In the genomic region with DNA sequence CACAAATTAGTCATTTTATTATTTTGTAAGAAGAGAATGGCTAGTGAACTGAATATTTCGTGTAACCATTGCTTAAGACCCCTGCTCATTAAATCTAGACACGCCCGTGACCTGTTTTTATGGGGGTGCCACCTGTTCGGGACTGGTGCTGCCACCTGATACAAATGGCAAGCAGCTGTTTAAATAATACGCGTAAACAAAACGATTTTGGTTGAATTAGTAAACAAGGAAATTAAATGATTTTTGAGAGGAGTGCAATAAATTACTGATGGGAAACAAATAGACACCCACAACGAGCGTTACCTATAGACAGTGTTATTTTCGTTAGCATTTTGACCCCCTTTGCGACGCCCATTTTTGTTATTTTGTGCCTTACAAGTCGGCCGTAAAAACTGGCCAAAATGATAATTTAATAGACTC, we compare ENCODE assay signal across 1 fruit fly cellular context.
TF ChIP-seq lines count a peak whose summit lies in the region.

No protein-coding gene starts in this region.

TF ChIP-seq in whole organism, embryonic, 481 proteins besides CTCF, POLR2A, EP300 and RAD21 (continued from another document and continues in another):
- TF ChIP-seq CG6791 (GFP tag; IDR thresholded peaks at IDR 0.05; lab: Robert Waterston, UW; ENCODE audit: partially characterized antibody) (no peak), pita (GFP tag; optimal IDR thresholded peaks at IDR 0.05; lab: Kevin White, UChicago) (no peak), CG7786 (GFP tag; optimal IDR thresholded peaks at IDR 0.05; lab: Kevin White, UChicago) (peak; percentile 84), tgo (GFP tag; IDR thresholded peaks at IDR 0.05; lab: Robert Waterston, UW) (no peak), Rfx (GFP tag; IDR thresholded peaks at IDR 0.05; lab: Robert Waterston, UW) (no peak), Gsc (GFP tag; IDR thresholded peaks at IDR 0.05; lab: Robert Waterston, UW) (no peak), odd (GFP tag; optimal IDR thresholded peaks at IDR 0.05; lab: Kevin White, UChicago) (peak; percentile 81), CG17359 (tag; optimal IDR thresholded peaks at IDR 0.05; lab: Kevin White, UChicago) (peak; percentile 85), CG16863 (GFP tag; optimal IDR thresholded peaks at IDR 0.05; lab: Kevin White, UChicago) (peak; percentile 83), repo (GFP tag; optimal IDR thresholded peaks at IDR 0.05; lab: Kevin White, UChicago) (peak; percentile 81), trem (tag; optimal IDR thresholded peaks at IDR 0.05; lab: Kevin White, UChicago) (peak; percentile 70), ash1 (GFP tag; optimal IDR thresholded peaks at IDR 0.05; lab: Kevin White, UChicago) (peak; percentile 57), CG10147 (GFP tag; optimal IDR thresholded peaks at IDR 0.05; lab: Kevin White, UChicago) (peak; percentile 77), CG9215 (GFP tag; IDR thresholded peaks at IDR 0.05; lab: Robert Waterston, UW) (no peak), onecut (GFP tag; IDR thresholded peaks at IDR 0.05; lab: Robert Waterston, UW) (peak; percentile 73), ato (GFP tag; IDR thresholded peaks at IDR 0.05; lab: Robert Waterston, UW; ENCODE audit: partially characterized antibody) (no peak), CG7372 (GFP tag; IDR thresholded peaks at IDR 0.05; lab: Robert Waterston, UW) (no peak), wdn (GFP tag; IDR thresholded peaks at IDR 0.05; lab: Robert Waterston, UW) (no peak), CG15601 (tag; optimal IDR thresholded peaks at IDR 0.05; lab: Kevin White, UChicago) (peak; percentile 72), kay (GFP tag; optimal IDR thresholded peaks at IDR 0.05; lab: Kevin White, UChicago) (peak; percentile 76), Oaz (GFP tag; IDR thresholded peaks at IDR 0.05; lab: Robert Waterston, UW) (no peak), Poxn (GFP tag; IDR thresholded peaks at IDR 0.05; lab: Robert Waterston, UW) (no peak), Lpt (GFP tag; optimal IDR thresholded peaks at IDR 0.05; lab: Kevin White, UChicago) (no peak), Sry-β (GFP tag; optimal IDR thresholded peaks at IDR 0.05; lab: Kevin White, UChicago) (no peak), sens-2 (GFP tag; IDR thresholded peaks at IDR 0.05; lab: Robert Waterston, UW) (no peak), Atf3 (GFP tag; optimal IDR thresholded peaks at IDR 0.05; lab: Kevin White, UChicago) (peak; percentile 86), CG11695 (GFP tag; IDR thresholded peaks at IDR 0.05; lab: Robert Waterston, UW) (no peak), Abd-B (GFP tag; optimal IDR thresholded peaks at IDR 0.05; lab: Kevin White, UChicago) (peak; percentile 84), CG18476 (GFP tag; optimal IDR thresholded peaks at IDR 0.05; lab: Kevin White, UChicago) (peak; percentile 86), rib (GFP tag; IDR thresholded peaks at IDR 0.05; lab: Robert Waterston, UW) (no peak), CG10321 (GFP tag; IDR thresholded peaks at IDR 0.05; lab: Robert Waterston, UW) (no peak), CG5245 (GFP tag; optimal IDR thresholded peaks at IDR 0.05; lab: Kevin White, UChicago) (peak; percentile 81), CG15696 (tag; optimal IDR thresholded peaks at IDR 0.05; lab: Kevin White, UChicago) (peak; percentile 70), NfI (GFP tag; optimal IDR thresholded peaks at IDR 0.05; lab: Kevin White, UChicago) (peak; percentile 90), ATbp (GFP tag; optimal IDR thresholded peaks at IDR 0.05; lab: Kevin White, UChicago) (peak; percentile 82), CG1233 (GFP tag; optimal IDR thresholded peaks at IDR 0.05; lab: Kevin White, UChicago) (peak; percentile 84), YL-1 (GFP tag; optimal IDR thresholded peaks at IDR 0.05; lab: Kevin White, UChicago) (peak; percentile 68), peb (GFP tag; IDR thresholded peaks at IDR 0.05; lab: Robert Waterston, UW) (no peak), CG2199 (GFP tag; IDR thresholded peaks at IDR 0.05; lab: Robert Waterston, UW) (no peak), abd-A (tag; optimal IDR thresholded peaks at IDR 0.05; lab: Kevin White, UChicago) (peak; percentile 94), Blimp-1 (GFP tag; optimal IDR thresholded peaks at IDR 0.05; lab: Kevin White, UChicago) (peak; percentile 77), row (GFP tag; IDR thresholded peaks at IDR 0.05; lab: Robert Waterston, UW) (no peak), phol (tag; optimal IDR thresholded peaks at IDR 0.05; lab: Kevin White, UChicago) (peak; percentile 82), dati (GFP tag; IDR thresholded peaks at IDR 0.05; lab: Robert Waterston, UW) (no peak), CG16779 (GFP tag; IDR thresholded peaks at IDR 0.05; lab: Robert Waterston, UW) (no peak), CG3847 (GFP tag; IDR thresholded peaks at IDR 0.05; lab: Robert Waterston, UW) (no peak), CG8388 (GFP tag; optimal IDR thresholded peaks at IDR 0.05; lab: Kevin White, UChicago) (peak; percentile 78), sens (GFP tag; lab: Kevin White, UChicago) (peak; percentile 79), ac (GFP tag; optimal IDR thresholded peaks at IDR 0.05; lab: Kevin White, UChicago) (peak; percentile 70), CG17361 (GFP tag; IDR thresholded peaks at IDR 0.05; lab: Robert Waterston, UW) (no peak), Fer1 (GFP tag; optimal IDR thresholded peaks at IDR 0.05; lab: Kevin White, UChicago) (peak; percentile 90), Myb (GFP tag; optimal IDR thresholded peaks at IDR 0.05; lab: Kevin White, UChicago) (peak; percentile 76), vnd (GFP tag; IDR thresholded peaks at IDR 0.05; lab: Robert Waterston, UW; ENCODE audit: partially characterized antibody) (no peak), CG10979 (tag; optimal IDR thresholded peaks at IDR 0.05; lab: Kevin White, UChicago) (peak; percentile 71), CG18262 (tag; optimal IDR thresholded peaks at IDR 0.05; lab: Kevin White, UChicago) (peak; percentile 82), NK7.1 (GFP tag; optimal IDR thresholded peaks at IDR 0.05; lab: Kevin White, UChicago) (peak; percentile 66), hbn (GFP tag; IDR thresholded peaks at IDR 0.05; lab: Robert Waterston, UW; ENCODE audit: partially characterized antibody) (no peak), grau (tag; optimal IDR thresholded peaks at IDR 0.05; lab: Kevin White, UChicago) (peak; percentile 85), CG17912 (GFP tag; optimal IDR thresholded peaks at IDR 0.05; lab: Kevin White, UChicago) (peak; percentile 78), Hr39 (optimal IDR thresholded peaks at IDR 0.05; lab: Kevin White, UChicago) (no peak), yki (optimal IDR thresholded peaks at IDR 0.05; lab: Kevin White, UChicago) (no peak), CG8765 (GFP tag; IDR thresholded peaks at IDR 0.05; lab: Robert Waterston, UW) (no peak), CG13123 (GFP tag; optimal IDR thresholded peaks at IDR 0.05; lab: Kevin White, UChicago) (peak; percentile 81), CG2889 (GFP tag; IDR thresholded peaks at IDR 0.05; lab: Robert Waterston, UW) (no peak), Adf1 (GFP tag; IDR thresholded peaks at IDR 0.05; lab: Robert Waterston, UW) (no peak), danr (GFP tag; IDR thresholded peaks at IDR 0.05; lab: Robert Waterston, UW) (no peak), CG30020 (tag; optimal IDR thresholded peaks at IDR 0.05; lab: Kevin White, UChicago) (peak; percentile 63), HLHmδ (GFP tag; optimal IDR thresholded peaks at IDR 0.05; lab: Kevin White, UChicago) (peak; percentile 45), ham (GFP tag; IDR thresholded peaks at IDR 0.05; lab: Robert Waterston, UW) (no peak), CG14014 (GFP tag; IDR thresholded peaks at IDR 0.05; lab: Robert Waterston, UW) (no peak), lmd (GFP tag; IDR thresholded peaks at IDR 0.05; lab: Robert Waterston, UW) (no peak), HLH3B (GFP tag; IDR thresholded peaks at IDR 0.05; lab: Robert Waterston, UW) (no peak), chn (GFP tag; optimal IDR thresholded peaks at IDR 0.05; lab: Kevin White, UChicago) (peak; percentile 87), CG12104 (GFP tag; optimal IDR thresholded peaks at IDR 0.05; lab: Kevin White, UChicago) (peak; percentile 79), CG14965 (GFP tag; optimal IDR thresholded peaks at IDR 0.05; lab: Kevin White, UChicago; ENCODE audit: borderline replicate concordance) (no peak), Hr51 (GFP tag; optimal IDR thresholded peaks at IDR 0.05; lab: Kevin White, UChicago) (peak; percentile 87 to 92), vfl (GFP tag; optimal IDR thresholded peaks at IDR 0.05; lab: Kevin White, UChicago) (peak; percentile 81), gcm2 (GFP tag; optimal IDR thresholded peaks at IDR 0.05; lab: Kevin White, UChicago) (peak; percentile 47), CG15269 (tag; optimal IDR thresholded peaks at IDR 0.05; lab: Kevin White, UChicago) (peak; percentile 89), CG17186 (GFP tag; optimal IDR thresholded peaks at IDR 0.05; lab: Kevin White, UChicago) (peak; percentile 48), CG10543 (GFP tag; optimal IDR thresholded peaks at IDR 0.05; lab: Kevin White, UChicago) (peak; percentile 94), CG3281 (GFP tag; optimal IDR thresholded peaks at IDR 0.05; lab: Kevin White, UChicago) (peak; percentile 88), h (optimal IDR thresholded peaks at IDR 0.05; lab: Kevin White, UChicago) (no peak), CG17385 (GFP tag; optimal IDR thresholded peaks at IDR 0.05; lab: Kevin White, UChicago) (peak; percentile 80), cato (GFP tag; optimal IDR thresholded peaks at IDR 0.05; lab: Kevin White, UChicago; ENCODE audit: borderline replicate concordance) (peak; percentile 71), CG7963 (GFP tag; IDR thresholded peaks at IDR 0.05; lab: Robert Waterston, UW; ENCODE audit: partially characterized antibody) (no peak), sna (GFP tag; IDR thresholded peaks at IDR 0.05; lab: Robert Waterston, UW; ENCODE audit: partially characterized antibody) (no peak), CG13624 (GFP tag; optimal IDR thresholded peaks at IDR 0.05; lab: Kevin White, UChicago) (peak; percentile 90), CG13287 (GFP tag; IDR thresholded peaks at IDR 0.05; lab: Robert Waterston, UW; ENCODE audit: partially characterized antibody) (no peak), gfzf (GFP tag; optimal IDR thresholded peaks at IDR 0.05; lab: Kevin White, UChicago) (peak; percentile 19), pum (GFP tag; optimal IDR thresholded peaks at IDR 0.05; lab: Kevin White, UChicago) (peak; percentile 80), Lhr (GFP tag; optimal IDR thresholded peaks at IDR 0.05; lab: Kevin White, UChicago) (peak; percentile 38), CG11504 (tag; optimal IDR thresholded peaks at IDR 0.05; lab: Kevin White, UChicago) (peak; percentile 88), Hmr (GFP tag; optimal IDR thresholded peaks at IDR 0.05; lab: Kevin White, UChicago) (peak; percentile 92), run (tag; optimal IDR thresholded peaks at IDR 0.05; lab: Kevin White, UChicago) (peak; percentile 49), CG6654 (GFP tag; optimal IDR thresholded peaks at IDR 0.05; lab: Kevin White, UChicago) (peak; percentile 34), so (GFP tag; IDR thresholded peaks at IDR 0.05; lab: Robert Waterston, UW) (no peak), CG15073 (GFP tag; optimal IDR thresholded peaks at IDR 0.05; lab: Kevin White, UChicago) (peak; percentile 37), hth (optimal IDR thresholded peaks at IDR 0.05; lab: Kevin White, UChicago) (no peak), CG4404 (GFP tag; IDR thresholded peaks at IDR 0.05; lab: Robert Waterston, UW) (no peak), Stat92E (GFP tag; optimal IDR thresholded peaks at IDR 0.05; lab: Kevin White, UChicago) (no peak), CG12219 (GFP tag; optimal IDR thresholded peaks at IDR 0.05; lab: Kevin White, UChicago) (peak; percentile 55), D19B (GFP tag; optimal IDR thresholded peaks at IDR 0.05; lab: Kevin White, UChicago) (peak; percentile 57), cad (GFP tag; optimal IDR thresholded peaks at IDR 0.05; lab: Kevin White, UChicago) (no peak), br (optimal IDR thresholded peaks at IDR 0.05; lab: Kevin White, UChicago) (no peak), ken (GFP tag; IDR thresholded peaks at IDR 0.05; lab: Robert Waterston, UW) (no peak), CG43689 (GFP tag; IDR thresholded peaks at IDR 0.05; lab: Robert Waterston, UW) (no peak), Pdp1 (GFP tag; optimal IDR thresholded peaks at IDR 0.05; lab: Kevin White, UChicago) (peak in 1 of 2 experiments; percentile 88), CG32532 (GFP tag; IDR thresholded peaks at IDR 0.05; lab: Robert Waterston, UW) (no peak), dm (GFP tag; optimal IDR thresholded peaks at IDR 0.05; lab: Kevin White, UChicago) (peak; percentile 73), CG11696 (GFP tag; IDR thresholded peaks at IDR 0.05; lab: Robert Waterston, UW) (no peak), Vsx1 (GFP tag; optimal IDR thresholded peaks at IDR 0.05; lab: Kevin White, UChicago) (peak; percentile 53), Ssrp (tag; optimal IDR thresholded peaks at IDR 0.05; lab: Kevin White, UChicago) (peak; percentile 66), Trl (optimal IDR thresholded peaks at IDR 0.05; lab: Kevin White, UChicago) (no peak), Trl (GFP tag; optimal IDR thresholded peaks at IDR 0.05; lab: Kevin White, UChicago) (peak; percentile 90), CG10267 (tag; optimal IDR thresholded peaks at IDR 0.05; lab: Kevin White, UChicago) (peak; percentile 82), twi (tag; optimal IDR thresholded peaks at IDR 0.05; lab: Kevin White, UChicago) (peak; percentile 71), CG11723 (GFP tag; optimal IDR thresholded peaks at IDR 0.05; lab: Kevin White, UChicago) (peak; percentile 72), usp (GFP tag; optimal IDR thresholded peaks at IDR 0.05; lab: Kevin White, UChicago) (no peak), bab2 (GFP tag; optimal IDR thresholded peaks at IDR 0.05; lab: Kevin White, UChicago) (peak; percentile 89), unpg (GFP tag; optimal IDR thresholded peaks at IDR 0.05; lab: Kevin White, UChicago) (peak; percentile 86), sd (tag; optimal IDR thresholded peaks at IDR 0.05; lab: Kevin White, UChicago) (peak; percentile 58), Drgx (GFP tag; IDR thresholded peaks at IDR 0.05; lab: Robert Waterston, UW) (no peak), corto (GFP tag; optimal IDR thresholded peaks at IDR 0.05; lab: Kevin White, UChicago) (peak; percentile 65), dimm (GFP tag; IDR thresholded peaks at IDR 0.05; lab: Robert Waterston, UW) (no peak), fu2 (GFP tag; optimal IDR thresholded peaks at IDR 0.05; lab: Kevin White, UChicago) (peak; percentile 88), pan (optimal IDR thresholded peaks at IDR 0.05; lab: Kevin White, UChicago) (no peak), pan (GFP tag; optimal IDR thresholded peaks at IDR 0.05 in 1 of 2, IDR thresholded peaks at IDR 0.05 in 1 of 2) (no peak), wor (GFP tag; IDR thresholded peaks at IDR 0.05; lab: Robert Waterston, UW) (no peak), CG12659 (GFP tag; optimal IDR thresholded peaks at IDR 0.05; lab: Kevin White, UChicago) (peak; percentile 92), Six4 (GFP tag; optimal IDR thresholded peaks at IDR 0.05; lab: Kevin White, UChicago) (peak; percentile 83)
